Worm (Caenorhabditis elegans) whole organism, L2 larva: Measurements from ENCODE around the gene T23F6.3.

Experiments
- ama-1 ChIP-seq: fragments of 150-350 bp; optimal IDR thresholded peaks from 2 replicates; lab custom pipeline; 2018; ENCODE audit warnings: inconsistent platforms
- ceh-16 ChIP-seq: fragments of 150-350 bp; optimal IDR thresholded peaks from 2 replicates; lab custom pipeline; 2014; ENCODE audit warnings: missing biosample characterization, missing genetic modification characterization
- egl-27 ChIP-seq: sonication (generic microtip); optimal IDR thresholded peaks from 3 replicates; lab custom pipeline; 2017; ENCODE audit warnings: missing biosample characterization, missing genetic modification reagents, missing genetic modification characterization
- elt-1 ChIP-seq: fragments of 150-350 bp; optimal IDR thresholded peaks from 2 replicates; lab custom pipeline; 2014; ENCODE audit warnings: missing biosample characterization, missing genetic modification characterization
- fos-1 ChIP-seq: fragments of 150-350 bp; optimal IDR thresholded peaks from 2 replicates; lab custom pipeline; 2014; ENCODE audit warnings: missing biosample characterization, missing genetic modification characterization
- lin-11 ChIP-seq: fragments of 150-350 bp; sonication (generic microtip); optimal IDR thresholded peaks from 2 replicates; lab custom pipeline; 2014; ENCODE audit warnings: missing biosample characterization, missing genetic modification characterization, inconsistent platforms, mixed read lengths
- lin-39 ChIP-seq: fragments of 150-350 bp; optimal IDR thresholded peaks from 2 replicates; lab custom pipeline; 2014; ENCODE audit warnings: missing biosample characterization, missing genetic modification reagents, missing genetic modification characterization
- mdl-1 ChIP-seq, 2 experiments: fragments of 150-350 bp in 1 of 2; sonication (generic microtip) in 1 of 2; optimal IDR thresholded peaks; 2 replicates each; lab custom pipeline; 2017; ENCODE audit warnings: missing biosample characterization in 2 of 2, missing genetic modification characterization in 2 of 2
- nhr-11 ChIP-seq: fragments of 150-350 bp; optimal IDR thresholded peaks from 2 replicates; lab custom pipeline; 2014; ENCODE audit warnings: missing biosample characterization, missing genetic modification characterization
- nhr-12 ChIP-seq: fragments of 150-350 bp; optimal IDR thresholded peaks from 2 replicates; lab custom pipeline; 2014; ENCODE audit warnings: missing biosample characterization, missing genetic modification characterization
- nhr-77 ChIP-seq: fragments of 150-350 bp; optimal IDR thresholded peaks from 2 replicates; lab custom pipeline; 2014; ENCODE audit warnings: missing biosample characterization, missing genetic modification characterization
- snpc-4 ChIP-seq: fragments of 150-350 bp; optimal IDR thresholded peaks from 2 replicates; lab custom pipeline; 2014; ENCODE audit warnings: missing biosample characterization, missing genetic modification characterization
- unc-62 ChIP-seq: fragments of 150-350 bp; optimal IDR thresholded peaks from 2 replicates; lab custom pipeline; 2014; ENCODE audit warnings: missing biosample characterization, missing genetic modification reagents, missing genetic modification characterization
- zag-1 ChIP-seq: fragments of 150-350 bp; optimal IDR thresholded peaks from 2 replicates; lab custom pipeline; 2014; ENCODE audit warnings: missing biosample characterization, missing genetic modification characterization

- TF ChIP-seq lin-39 (tag; lab: Kevin White, UChicago): no peak
- no peak for TF ChIP-seq ceh-16 (tag; lab: Kevin White, UChicago)
- no peak for TF ChIP-seq ama-1
- no peak for TF ChIP-seq lin-11 (tag; lab: Kevin White, UChicago)
- TF ChIP-seq nhr-12 (tag; lab: Kevin White, UChicago): no peak
- TF ChIP-seq egl-27: no peak
- TF ChIP-seq nhr-77: no peak
- TF ChIP-seq snpc-4: no peak
- TF ChIP-seq elt-1 (tag; lab: Kevin White, UChicago): no peak
- TF ChIP-seq zag-1 (tag; lab: Kevin White, UChicago): no peak
- TF ChIP-seq nhr-11 (tag; lab: Kevin White, UChicago): no peak
- no peak for TF ChIP-seq unc-62
- no peak for TF ChIP-seq fos-1
- TF ChIP-seq mdl-1 (tag; optimal IDR thresholded peaks at IDR 0.05; lab: Kevin White, UChicago): no peak
These were observed 24.2 kb upstream of the T23F6.3 start for ce11 chrIV:12748760-12749159.
